Worm (Caenorhabditis elegans) whole organism, late embryonic: ENCODE results near the gene coel-1.

Source experiments
- ceh-22 ChIP-seq: sonication (generic microtip); optimal IDR thresholded peaks from 2 replicates; lab custom pipeline; 2017; ENCODE audit warnings: missing biosample characterization, missing genetic modification characterization
- lin-11 ChIP-seq: fragments of 200-800 bp; sonication (Bioruptor generic); optimal IDR thresholded peaks from 2 replicates; lab custom pipeline; 2018; ENCODE audit warnings: mild to moderate bottlenecking, missing genetic modification characterization, missing compliant biosample characterization

ce11 chrX:4255366-4255765 is 10.1 kb upstream of the coel-1 start:
- no peak for TF ChIP-seq lin-11 (tag; lab: Kevin White, UChicago)
- TF ChIP-seq ceh-22 (tag; lab: Kevin White, UChicago) = no peak
